Fruit fly (Drosophila melanogaster): ENCODE results near the gene CG43391.

Gene CG43391

DNA sequence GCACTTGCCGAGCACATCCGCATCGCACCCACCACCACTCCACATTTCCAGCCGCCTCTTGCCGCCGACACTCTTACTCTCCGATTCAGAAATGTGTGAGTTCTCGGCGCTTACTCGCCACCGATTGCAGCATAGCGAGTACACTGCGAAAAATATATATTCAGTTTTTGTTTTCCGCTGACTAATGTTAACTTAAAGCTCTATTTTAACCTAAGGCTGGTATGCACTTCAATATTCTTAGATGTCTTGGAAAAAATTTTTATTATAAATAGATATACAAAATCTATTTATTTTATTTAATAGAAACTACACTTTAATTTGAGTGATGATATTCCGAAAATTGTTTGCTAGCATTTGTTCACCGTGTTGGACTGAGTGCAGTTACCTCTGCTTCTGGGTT is 18.4 kb upstream of the CG43391 start:
- TF ChIP-seq D1 (tag; optimal IDR thresholded peaks at IDR 0.05) = no peak
- TF ChIP-seq CG10348 (GFP tag; IDR thresholded peaks at IDR 0.05) = no peak
- peak; percentile 2 for TF ChIP-seq Pif1B (GFP tag; optimal IDR thresholded peaks at IDR 0.05)
- peak; percentile 52 for TF ChIP-seq CG8159 (tag; optimal IDR thresholded peaks at IDR 0.05)
- TF ChIP-seq CG12605 (GFP tag; IDR thresholded peaks at IDR 0.05) = no peak
- TF ChIP-seq CG17806 (tag; optimal IDR thresholded peaks at IDR 0.05) = peak; percentile 34
- no peak for TF ChIP-seq fd96Ca (GFP tag; IDR thresholded peaks at IDR 0.05)
- TF ChIP-seq Pif1A (GFP tag; optimal IDR thresholded peaks at IDR 0.05) = no peak
- TF ChIP-seq CG32121 (GFP tag; IDR thresholded peaks at IDR 0.05) = no peak
- no peak for TF ChIP-seq Ets98B (GFP tag; IDR thresholded peaks at IDR 0.05)
- peak; percentile 18 for TF ChIP-seq CG34367 (tag; optimal IDR thresholded peaks at IDR 0.05)
- TF ChIP-seq CG15710 (tag; optimal IDR thresholded peaks at IDR 0.05) = peak; percentile 61
- TF ChIP-seq CG4496 (GFP tag; IDR thresholded peaks at IDR 0.05) = 0 out of 3 replicates have a peak, but pooled peaks have one; percentile 22
- TF ChIP-seq Snoo (tag; optimal IDR thresholded peaks at IDR 0.05) = peak; percentile 22
- TF ChIP-seq CG9948 (tag; optimal IDR thresholded peaks at IDR 0.05) = peak; percentile 38
- peak; percentile 18 for TF ChIP-seq CG14655 (GFP tag; optimal IDR thresholded peaks at IDR 0.05)
- no peak for TF ChIP-seq gl (tag; optimal IDR thresholded peaks at IDR 0.05)
- no peak for TF ChIP-seq CG8301 (tag; optimal IDR thresholded peaks at IDR 0.05)
- no peak for TF ChIP-seq rn (GFP tag; IDR thresholded peaks at IDR 0.05)
- TF ChIP-seq CG13204 (GFP tag; optimal IDR thresholded peaks at IDR 0.05) = peak; percentile 29
- peak; percentile 52 for TF ChIP-seq EcR (GFP tag; optimal IDR thresholded peaks at IDR 0.05)

DNA sequence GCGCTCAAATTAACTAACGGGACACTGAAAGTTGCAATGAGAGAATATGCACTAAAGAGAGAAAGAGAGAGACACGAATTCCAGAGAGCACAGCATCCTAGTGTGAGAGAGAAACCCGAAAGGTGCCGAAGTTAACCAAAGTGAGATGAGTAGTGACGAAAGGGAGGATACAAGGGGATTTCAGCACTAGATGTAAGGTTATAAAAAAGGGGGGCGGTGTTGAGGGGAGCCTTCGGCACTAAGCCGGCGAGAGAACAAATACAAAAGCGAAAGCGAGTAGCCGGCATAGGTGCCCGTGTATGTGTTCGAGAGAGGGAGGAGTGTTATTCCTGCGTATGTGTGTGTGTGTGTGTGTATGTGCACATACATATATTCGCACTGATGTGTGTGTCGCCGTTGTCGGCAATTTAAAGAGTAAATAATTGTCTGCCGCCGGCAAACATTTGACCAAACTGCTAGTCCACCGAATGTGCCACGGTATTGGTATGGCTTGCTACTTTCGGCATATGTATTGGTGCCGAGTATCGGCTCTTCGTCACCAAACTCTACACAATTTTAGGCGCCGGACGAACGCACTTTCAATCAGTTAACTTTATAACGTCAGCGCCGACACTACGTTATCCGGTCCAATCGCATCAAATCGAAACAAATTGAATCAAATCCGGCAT is 15.9 kb upstream of the CG43391 start, which contains the start of gene CG7368:
Gene CG7368, plus strand, starts transcription at position 618 of the 668 bp plus-strand sequence.
- TF ChIP-seq fd96Ca (GFP tag; IDR thresholded peaks at IDR 0.05) = no peak
- no peak for TF ChIP-seq CG8159 (tag; optimal IDR thresholded peaks at IDR 0.05)
- TF ChIP-seq Pif1A (GFP tag; optimal IDR thresholded peaks at IDR 0.05) = no peak
- no peak for TF ChIP-seq Snoo (tag; optimal IDR thresholded peaks at IDR 0.05)
- TF ChIP-seq CG13204 (GFP tag; optimal IDR thresholded peaks at IDR 0.05) = peak; percentile 14
- TF ChIP-seq D1 (tag; optimal IDR thresholded peaks at IDR 0.05) = no peak
- TF ChIP-seq Pif1B (GFP tag; optimal IDR thresholded peaks at IDR 0.05) = no peak

DNA sequence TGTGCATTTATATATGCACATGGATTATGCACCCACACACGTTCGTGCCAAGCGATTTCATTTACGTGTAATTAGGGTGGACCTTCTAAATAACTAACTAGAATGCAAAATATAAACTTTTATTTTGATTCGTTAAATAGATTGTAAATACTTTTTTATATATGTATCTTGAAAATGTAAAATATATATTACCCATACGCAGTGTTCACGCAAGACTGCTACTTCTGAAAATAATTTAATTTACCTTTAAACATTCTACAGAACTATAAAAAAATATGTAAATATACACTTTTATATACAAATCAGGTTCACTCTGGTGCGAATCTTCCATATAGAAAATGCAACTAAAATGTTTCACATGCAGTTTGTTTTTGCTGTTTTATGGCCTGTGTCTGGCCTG is 13.0 kb upstream of the CG43391 start:
- no peak for TF ChIP-seq rn (GFP tag; IDR thresholded peaks at IDR 0.05)
- peak; percentile 61 for TF ChIP-seq CG32121 (GFP tag; IDR thresholded peaks at IDR 0.05)
- TF ChIP-seq CG4496 (GFP tag; IDR thresholded peaks at IDR 0.05) = peak; percentile 55
- no peak for TF ChIP-seq CG10348 (GFP tag; IDR thresholded peaks at IDR 0.05)
- TF ChIP-seq CG13204 (GFP tag; optimal IDR thresholded peaks at IDR 0.05) = no peak
- TF ChIP-seq CG14655 (GFP tag; optimal IDR thresholded peaks at IDR 0.05) = peak; percentile 35
- peak; percentile 28; the same call in 1 of the 2 replicates for TF ChIP-seq Ets98B (GFP tag; IDR thresholded peaks at IDR 0.05)
- TF ChIP-seq CG8301 (tag; optimal IDR thresholded peaks at IDR 0.05) = peak; percentile 27
- TF ChIP-seq Pif1A (GFP tag; optimal IDR thresholded peaks at IDR 0.05) = no peak
- TF ChIP-seq CG17806 (tag; optimal IDR thresholded peaks at IDR 0.05) = peak; percentile 35
- no peak for TF ChIP-seq Snoo (tag; optimal IDR thresholded peaks at IDR 0.05)
- TF ChIP-seq gl (tag; optimal IDR thresholded peaks at IDR 0.05) = no peak
- TF ChIP-seq CG12605 (GFP tag; IDR thresholded peaks at IDR 0.05) = no peak
- TF ChIP-seq CG8159 (tag; optimal IDR thresholded peaks at IDR 0.05) = peak; percentile 86
- TF ChIP-seq fd96Ca (GFP tag; IDR thresholded peaks at IDR 0.05) = no peak
- TF ChIP-seq Pif1B (GFP tag; optimal IDR thresholded peaks at IDR 0.05) = peak; percentile 3
- TF ChIP-seq D1 (tag; optimal IDR thresholded peaks at IDR 0.05) = no peak
- TF ChIP-seq CG15710 (tag; optimal IDR thresholded peaks at IDR 0.05) = peak; percentile 46
- TF ChIP-seq CG34367 (tag; optimal IDR thresholded peaks at IDR 0.05) = peak; percentile 23
- peak; percentile 40 for TF ChIP-seq CG9948 (tag; optimal IDR thresholded peaks at IDR 0.05)
- TF ChIP-seq EcR (GFP tag; optimal IDR thresholded peaks at IDR 0.05) = no peak

DNA sequence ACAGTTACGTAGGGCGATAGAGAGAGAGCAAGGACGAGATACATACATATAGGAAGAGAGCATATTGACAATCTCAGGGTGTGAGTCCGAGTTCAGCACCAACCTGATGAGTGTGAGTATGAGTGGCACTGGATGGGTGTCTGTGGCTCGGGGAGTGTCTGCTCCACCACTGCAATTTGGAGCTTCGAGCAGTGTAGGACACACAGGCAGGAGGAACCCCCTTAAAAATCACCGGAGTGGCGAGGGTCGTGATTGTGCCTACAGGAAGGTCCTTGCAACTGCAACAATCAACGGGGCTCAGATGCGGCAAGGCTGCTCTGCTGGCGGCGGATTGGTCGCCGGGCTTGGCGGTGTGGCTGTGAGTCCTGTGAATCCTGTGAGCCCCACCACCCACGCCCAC is 11.0 kb upstream of the CG43391 start:
- TF ChIP-seq Snoo (tag; optimal IDR thresholded peaks at IDR 0.05) (no peak), Ets98B (GFP tag; IDR thresholded peaks at IDR 0.05) (no peak), Pif1B (GFP tag; optimal IDR thresholded peaks at IDR 0.05) (no peak), CG13204 (GFP tag; optimal IDR thresholded peaks at IDR 0.05) (peak; percentile 52), CG32121 (GFP tag; IDR thresholded peaks at IDR 0.05) (no peak), CG14655 (GFP tag; optimal IDR thresholded peaks at IDR 0.05) (no peak)

DNA sequence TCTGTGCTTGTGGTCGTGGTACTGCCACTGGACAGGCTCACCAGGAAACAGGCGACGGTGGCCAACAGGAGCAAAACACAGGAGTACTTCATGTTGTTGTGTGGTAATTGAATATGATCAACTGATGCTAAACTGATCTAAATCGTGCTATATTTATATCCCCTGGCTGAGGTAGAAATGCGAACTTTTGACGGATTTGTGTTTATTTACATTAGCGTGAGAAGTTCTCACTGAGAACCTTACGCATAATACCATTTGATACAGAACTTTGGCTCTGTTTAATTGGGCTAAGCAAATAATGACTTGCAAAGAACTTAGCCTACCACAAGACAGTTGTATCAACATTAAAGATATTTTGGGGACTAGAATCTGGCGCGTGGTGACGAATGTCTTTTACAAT is 10.3 kb upstream of the CG43391 start, which contains the start of gene CG33268:
Gene CG33268, minus strand, starts transcription at position 101 of the 400 bp plus-strand sequence.
- TF ChIP-seq CG9948 (tag; optimal IDR thresholded peaks at IDR 0.05) (no peak), CG32121 (GFP tag; IDR thresholded peaks at IDR 0.05) (no peak), D1 (tag; optimal IDR thresholded peaks at IDR 0.05) (no peak), CG4496 (GFP tag; IDR thresholded peaks at IDR 0.05) (no peak), CG8159 (tag; optimal IDR thresholded peaks at IDR 0.05) (no peak), Pif1B (GFP tag; optimal IDR thresholded peaks at IDR 0.05) (no peak), CG15710 (tag; optimal IDR thresholded peaks at IDR 0.05) (no peak), CG13204 (GFP tag; optimal IDR thresholded peaks at IDR 0.05) (no peak), Snoo (tag; optimal IDR thresholded peaks at IDR 0.05) (no peak), fd96Ca (GFP tag; IDR thresholded peaks at IDR 0.05) (no peak), EcR (GFP tag; optimal IDR thresholded peaks at IDR 0.05) (no peak), CG14655 (GFP tag; optimal IDR thresholded peaks at IDR 0.05) (no peak), Ets98B (GFP tag; IDR thresholded peaks at IDR 0.05) (no peak), rn (GFP tag; IDR thresholded peaks at IDR 0.05) (no peak), Pif1A (GFP tag; optimal IDR thresholded peaks at IDR 0.05) (no peak), gl (tag; optimal IDR thresholded peaks at IDR 0.05) (no peak), CG12605 (GFP tag; IDR thresholded peaks at IDR 0.05) (no peak), CG17806 (tag; optimal IDR thresholded peaks at IDR 0.05) (no peak)

Data from whole organism, pupa.